Fruit fly (Drosophila melanogaster): Measurements from ENCODE around the gene Adar.
A peak's percentile ranks its signal among the peaks of the same experiment; 100 is the strongest.

The Adar gene

dm6 chrX:1830396-1831218, 57.1 kb downstream of the Adar start (continued):
- TF ChIP-seq CG6854 (GFP tag; optimal IDR thresholded peaks at IDR 0.05) (peak; percentile 94), Sox14 (GFP tag; optimal IDR thresholded peaks at IDR 0.05) (peak; percentile 99), spab (GFP tag; optimal IDR thresholded peaks at IDR 0.05) (peak; percentile 94), Hr39 (GFP tag; optimal IDR thresholded peaks at IDR 0.05) (peak; percentile 98), CG10631 (GFP tag; optimal IDR thresholded peaks at IDR 0.05) (peak; percentile 98), topi (GFP tag; optimal IDR thresholded peaks at IDR 0.05) (peak; percentile 99), CG6276 (GFP tag; optimal IDR thresholded peaks at IDR 0.05) (peak; percentile 98), Hr38 (GFP tag; optimal IDR thresholded peaks at IDR 0.05) (peak; percentile 76), CG11294 (GFP tag; IDR thresholded peaks at IDR 0.05) (peak; percentile 98), Ets21C (GFP tag; optimal IDR thresholded peaks at IDR 0.05) (peak; percentile 97)

- TF ChIP-seq pdm3 (GFP tag; optimal IDR thresholded peaks at IDR 0.05): no peak
- TF ChIP-seq salr (GFP tag; optimal IDR thresholded peaks at IDR 0.05): no peak
- TF ChIP-seq Hr39 (GFP tag; optimal IDR thresholded peaks at IDR 0.05): no peak
- no peak for TF ChIP-seq dsx (GFP tag; optimal IDR thresholded peaks at IDR 0.05; ENCODE audit: poor library complexity, severe bottlenecking)
- TF ChIP-seq CG6854 (GFP tag; optimal IDR thresholded peaks at IDR 0.05): no peak
- no peak for TF ChIP-seq achi (GFP tag; optimal IDR thresholded peaks at IDR 0.05)
- no peak for TF ChIP-seq svp (GFP tag)
- TF ChIP-seq ss (GFP tag; optimal IDR thresholded peaks at IDR 0.05): no peak
Observed at dm6 chrX:1831219-1831555, 57.7 kb downstream of the Adar start.

dm6 chrX:1832699-1833098, 59.2 kb downstream of the Adar start:
- TF ChIP-seq vri (GFP tag; optimal IDR thresholded peaks at IDR 0.05) (peak; percentile 4), fd85E (GFP tag; optimal IDR thresholded peaks at IDR 0.05) (no peak), eg (GFP tag; IDR thresholded peaks at IDR 0.05) (0 out of 3 replicates have a peak, but pooled peaks have one; percentile 10), Eip78C (GFP tag) (peak; percentile 55), svp (GFP tag) (peak; percentile 81), dsx (GFP tag; optimal IDR thresholded peaks at IDR 0.05; ENCODE audit: poor library complexity, severe bottlenecking) (no peak), Blimp-1 (GFP tag; optimal IDR thresholded peaks at IDR 0.05) (no peak)

- TF ChIP-seq svp (GFP tag) (peak; percentile 4), Met (GFP tag; optimal IDR thresholded peaks at IDR 0.05) (no peak), Blimp-1 (GFP tag; optimal IDR thresholded peaks at IDR 0.05) (peak; percentile 71)
Observed at dm6 chrX:1834702-1835376, 61.3 kb downstream of the Adar start.
